Fruit fly (Drosophila melanogaster) whole organism, pupa: Measurements from ENCODE around the gene robo2.

Experiments
- CG12605 ChIP-seq: fragments of 200-800 bp; sonication (Bioruptor generic); IDR thresholded peaks from 2 replicates; pipeline ENCODE4 v1.3.6; 2022; ENCODE audit warnings: missing biosample characterization, missing genetic modification characterization
- CG34367 ChIP-seq: fragments of 200-800 bp; sonication (Bioruptor generic); optimal IDR thresholded peaks from 2 replicates; lab custom pipeline; 2018; ENCODE audit warnings: missing biosample characterization, mild to moderate bottlenecking, missing genetic modification characterization
- CG4496 ChIP-seq: fragments of 200-800 bp; sonication (Bioruptor generic); IDR thresholded peaks from 3 replicates; pipeline ENCODE4 v1.3.6; 2022; ENCODE audit warnings: missing biosample characterization, missing genetic modification characterization
- CG8159 ChIP-seq: fragments of 200-800 bp; sonication (Bioruptor generic); optimal IDR thresholded peaks from 3 replicates; lab custom pipeline; 2018; ENCODE audit warnings: missing biosample characterization, mild to moderate bottlenecking, missing genetic modification characterization, moderate library complexity
- CG9948 ChIP-seq: fragments of 200-800 bp; sonication (Bioruptor generic); optimal IDR thresholded peaks from 2 replicates; lab custom pipeline; 2018; ENCODE audit warnings: missing biosample characterization, mild to moderate bottlenecking, missing genetic modification characterization, moderate library complexity
- D1 ChIP-seq: fragments of 200-800 bp; sonication (Bioruptor generic); optimal IDR thresholded peaks from 2 replicates; lab custom pipeline; 2018; ENCODE audit warnings: missing biosample characterization, mild to moderate bottlenecking, missing genetic modification characterization, moderate library complexity
- EcR ChIP-seq: fragments of 200-800 bp; sonication (Bioruptor generic); optimal IDR thresholded peaks from 3 replicates; lab custom pipeline; 2019; ENCODE audit warnings: missing biosample characterization, missing genetic modification characterization, mild to moderate bottlenecking, moderate library complexity, missing genetic modification reagents
- Ets98B ChIP-seq: fragments of 200-800 bp; sonication (Bioruptor generic); IDR thresholded peaks from 2 replicates; pipeline ENCODE4 v1.3.6; 2022; ENCODE audit warnings: missing biosample characterization, missing genetic modification characterization
- Pif1B ChIP-seq: fragments of 200-800 bp; sonication (Bioruptor generic); optimal IDR thresholded peaks from 3 replicates; lab custom pipeline; 2016; ENCODE audit warnings: missing biosample characterization, missing genetic modification characterization
- Snoo ChIP-seq: fragments of 200-800 bp; sonication (Bioruptor generic); optimal IDR thresholded peaks from 3 replicates; lab custom pipeline; 2017; ENCODE audit warnings: missing biosample characterization, mild to moderate bottlenecking, missing genetic modification characterization, inconsistent platforms
- fd96Ca ChIP-seq: fragments of 200-800 bp; sonication (Bioruptor generic); IDR thresholded peaks from 3 replicates; pipeline ENCODE4 v1.3.6; 2022; ENCODE audit warnings: missing biosample characterization, missing genetic modification characterization

DNA sequence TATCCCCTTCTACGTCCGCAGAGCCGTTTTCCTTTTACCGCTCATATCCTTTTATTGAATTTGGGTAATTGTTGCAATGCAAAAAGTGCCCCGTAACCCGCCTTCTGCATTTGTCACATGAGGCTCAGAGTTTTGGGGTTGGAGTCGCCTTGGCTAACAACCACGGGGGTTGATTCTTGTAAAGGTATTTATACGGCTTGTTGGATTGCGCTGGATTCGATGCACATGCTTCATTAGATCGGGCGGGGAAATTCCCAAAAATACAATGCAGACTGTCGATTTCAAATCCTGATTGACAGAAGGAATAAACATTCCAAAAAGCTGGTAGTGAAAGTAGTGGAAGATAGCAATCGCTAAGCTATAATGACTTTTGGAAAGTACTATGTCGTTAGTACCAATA is 30.0 kb downstream of the robo2 start:
- TF ChIP-seq CG8159 (tag; lab: Kevin White, UChicago) (no peak), CG12605 (GFP tag; lab: Robert Waterston, UW) (no peak), Ets98B (GFP tag; lab: Robert Waterston, UW) (no peak), CG34367 (tag; lab: Kevin White, UChicago) (no peak), Snoo (tag; lab: Kevin White, UChicago) (no peak), D1 (tag; lab: Kevin White, UChicago) (no peak), EcR (GFP tag; lab: Kevin White, UChicago) (no peak), Pif1B (GFP tag; lab: Kevin White, UChicago) (no peak), CG9948 (tag; lab: Kevin White, UChicago) (no peak), fd96Ca (GFP tag; lab: Robert Waterston, UW) (no peak), CG4496 (GFP tag; lab: Robert Waterston, UW) (no peak)
